Fruit fly (Drosophila melanogaster) Kc167 (cell line): ENCODE results near the gene slp2.

Experiments used
- Myc ChIP-seq: fragments of >200 bp; optimal IDR thresholded peaks from 2 replicates; lab custom pipeline; 2017; ENCODE audit warnings: missing external identifiers
- Sin3A ChIP-seq: fragments of >200 bp; optimal IDR thresholded peaks from 2 replicates; lab custom pipeline; 2018; ENCODE audit warnings: missing external identifiers
- h ChIP-seq: fragments of >200 bp; optimal IDR thresholded peaks from 3 replicates; lab custom pipeline; 2018; ENCODE audit warnings: missing external identifiers
- insv ChIP-seq: fragments of >200 bp; optimal IDR thresholded peaks from 3 replicates; lab custom pipeline; 2018; ENCODE audit warnings: missing external identifiers
- psq ChIP-seq: fragments of >200 bp; optimal IDR thresholded peaks from 2 replicates; lab custom pipeline; 2017; ENCODE audit warnings: missing external identifiers
- ttk ChIP-seq: sonication (Bioruptor generic); optimal IDR thresholded peaks from 2 replicates; lab custom pipeline; 2017; ENCODE audit warnings: missing external identifiers

Gene slp2

DNA sequence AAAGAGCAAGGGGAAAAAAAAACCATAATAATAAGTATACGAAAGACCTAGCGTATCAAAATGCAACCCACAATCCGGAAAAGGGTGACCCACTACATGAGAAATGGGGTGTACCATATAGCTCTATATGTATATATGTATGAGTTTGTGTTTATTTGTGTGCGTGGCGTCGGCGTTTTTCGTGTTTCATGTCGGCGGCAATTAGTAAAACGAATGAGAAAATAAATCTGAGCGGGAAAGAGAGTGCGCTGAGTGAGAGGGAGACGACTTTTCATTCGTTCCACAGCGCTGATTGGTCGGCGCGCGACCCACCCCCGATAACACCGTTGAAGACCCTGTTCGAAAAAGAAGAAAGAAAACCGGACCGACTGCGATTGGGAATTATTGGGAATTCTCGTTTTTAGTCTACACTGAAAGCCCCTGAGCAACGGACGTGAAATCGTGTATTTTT, at the start of gene slp2:
Gene slp2 (plus strand): TSS at position 401 of the 451 bp plus-strand sequence.
- no peak for TF ChIP-seq Myc
- no peak for TF ChIP-seq h
- TF ChIP-seq psq, result no peak
- no peak for TF ChIP-seq insv (lab: Kevin White, UChicago)
- TF ChIP-seq ttk (lab: Kevin White, UChicago), result no peak
- TF ChIP-seq Sin3A (lab: Kevin White, UChicago), result no peak

DNA sequence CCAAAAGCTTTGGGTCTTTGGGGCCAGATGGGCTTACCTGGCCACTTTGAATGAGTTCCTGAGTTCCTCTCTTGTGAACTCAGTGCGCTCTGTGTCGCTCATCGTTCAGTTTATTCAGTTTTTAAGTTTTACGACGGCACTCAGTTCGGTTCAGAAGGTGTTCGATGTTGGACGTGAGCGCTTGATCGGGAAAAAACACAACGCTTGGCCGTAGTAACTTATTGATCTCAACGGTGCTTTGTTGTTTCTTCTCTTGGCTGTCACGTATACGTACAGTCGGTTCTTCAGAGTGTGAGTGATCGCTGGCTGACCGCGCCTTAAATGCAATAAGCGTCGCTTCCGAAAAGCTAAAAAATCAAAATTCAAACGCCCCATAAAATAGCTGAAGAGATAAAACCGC, 49.6 kb upstream of the slp2 start, which contains the start of gene bark:
Gene bark (plus strand): TSS at position 140 of the 400 bp plus-strand sequence.
- TF ChIP-seq h (no peak), insv (lab: Kevin White, UChicago) (no peak), Sin3A (lab: Kevin White, UChicago) (no peak), Myc (no peak), ttk (lab: Kevin White, UChicago) (no peak)

DNA sequence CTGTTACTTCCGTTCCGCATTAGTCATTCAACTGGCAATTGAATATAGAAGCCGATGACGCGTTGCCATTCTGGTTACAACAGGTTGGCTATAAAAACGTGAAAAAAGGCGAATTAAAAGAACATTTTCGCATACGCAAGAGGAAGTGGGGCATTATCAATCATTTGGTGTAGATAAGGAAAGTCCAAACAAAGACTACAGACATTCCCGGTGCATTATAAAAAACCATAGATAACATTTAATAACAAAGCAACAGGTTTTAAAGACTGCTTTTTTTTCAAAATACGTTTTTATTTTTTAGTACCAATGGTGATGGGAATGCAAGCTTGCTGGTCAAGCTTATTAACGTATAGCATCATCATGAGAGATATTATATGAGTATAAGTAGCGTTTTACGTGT, 48.5 kb upstream of the slp2 start:
- TF ChIP-seq h (no peak), ttk (lab: Kevin White, UChicago) (no peak), Sin3A (lab: Kevin White, UChicago) (no peak), insv (lab: Kevin White, UChicago) (no peak), Myc (no peak), psq (no peak)

DNA sequence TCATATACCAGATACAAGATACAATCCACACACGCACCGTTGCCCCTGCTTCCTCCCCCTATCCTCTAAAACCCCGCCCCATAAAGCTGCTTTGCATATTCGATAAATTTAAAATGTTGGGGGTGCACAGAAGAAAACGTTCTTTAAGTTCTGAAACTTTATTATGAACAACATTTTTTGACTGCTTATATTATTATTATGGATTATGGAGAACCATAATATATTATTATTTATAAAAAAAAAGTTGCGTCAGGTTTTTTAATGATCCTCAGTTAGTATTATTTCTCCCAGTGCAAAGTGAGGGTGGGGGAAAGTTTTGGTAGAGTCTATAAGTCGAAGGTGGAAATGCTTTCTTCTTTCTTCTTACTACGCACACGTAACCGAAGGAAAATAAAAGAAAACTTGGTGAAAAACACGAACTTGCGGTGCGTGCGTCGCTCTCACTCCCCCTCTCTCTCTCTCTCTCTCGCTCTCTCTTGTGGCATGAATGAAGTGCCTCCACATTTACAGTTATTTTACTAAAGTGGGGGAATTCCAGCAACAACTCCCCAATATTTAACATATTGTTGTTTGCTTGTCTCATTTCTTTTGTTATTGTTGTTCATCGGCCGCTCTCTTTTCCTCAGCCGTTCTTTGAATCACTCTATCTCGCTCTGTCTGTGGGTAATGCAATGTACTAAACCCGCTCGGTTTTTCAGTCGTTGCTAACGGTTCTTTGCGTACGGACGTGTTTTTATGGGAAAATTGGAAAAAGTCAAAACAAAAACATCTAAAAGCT, 47.2 kb upstream of the slp2 start:
- no peak for TF ChIP-seq ttk (lab: Kevin White, UChicago)
- no peak for TF ChIP-seq Myc
- no peak for TF ChIP-seq Sin3A (lab: Kevin White, UChicago)
- TF ChIP-seq insv (lab: Kevin White, UChicago), result no peak
- no peak for TF ChIP-seq psq
- no peak for TF ChIP-seq h

DNA sequence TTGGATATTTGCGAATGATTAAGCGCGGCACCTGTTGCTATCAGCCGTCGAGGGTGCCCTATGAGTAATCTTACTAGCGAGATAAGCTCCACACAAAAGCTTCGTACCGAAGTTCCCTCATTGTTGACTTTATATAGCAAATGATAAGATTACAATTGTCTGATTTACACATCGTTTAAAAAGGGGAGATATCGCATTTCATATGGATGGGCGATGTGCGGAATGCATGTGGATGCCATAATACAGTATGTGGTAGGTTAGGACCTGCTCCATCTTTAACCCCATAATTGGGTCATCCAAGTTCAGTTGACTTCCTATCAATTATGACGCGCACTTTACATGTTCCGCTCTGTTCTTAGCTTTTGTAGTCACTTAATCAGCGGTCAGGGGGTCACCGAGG, 45.0 kb upstream of the slp2 start:
- TF ChIP-seq psq (no peak), Sin3A (lab: Kevin White, UChicago) (no peak), h (no peak), insv (lab: Kevin White, UChicago) (no peak), ttk (lab: Kevin White, UChicago) (no peak), Myc (no peak)

DNA sequence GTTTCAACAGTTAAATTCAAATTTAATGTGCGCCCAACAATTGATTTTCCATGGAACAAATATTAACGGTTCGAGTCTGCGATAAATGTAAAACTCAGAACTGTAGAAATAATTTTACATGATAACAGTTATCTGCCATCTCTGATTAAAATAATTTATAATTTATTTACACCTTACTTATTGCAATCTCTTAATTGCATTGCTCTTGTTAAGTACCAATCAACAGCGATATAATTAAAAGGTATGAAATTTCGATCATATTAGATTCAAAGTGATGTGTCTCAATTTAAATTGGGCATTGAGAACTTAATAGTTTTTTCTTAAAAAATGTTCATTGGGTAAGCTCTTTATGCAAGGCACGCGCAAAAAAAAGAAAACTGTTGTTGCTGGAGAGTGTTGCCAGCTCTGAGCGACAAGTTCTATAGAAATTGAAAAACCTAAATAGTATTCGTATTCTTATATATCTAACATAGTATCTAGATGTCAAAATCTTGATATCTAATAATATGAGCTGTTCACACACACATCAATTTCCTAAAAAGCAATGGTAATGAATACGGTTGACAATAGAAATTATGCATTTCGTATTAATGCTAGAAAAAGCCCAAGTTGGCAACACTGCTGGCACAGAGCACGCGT, 33.7 kb upstream of the slp2 start:
- no peak for TF ChIP-seq psq
- no peak for TF ChIP-seq insv (lab: Kevin White, UChicago)
- TF ChIP-seq h, result no peak
- TF ChIP-seq Myc, result no peak
- TF ChIP-seq ttk (lab: Kevin White, UChicago), result no peak
- no peak for TF ChIP-seq Sin3A (lab: Kevin White, UChicago)

DNA sequence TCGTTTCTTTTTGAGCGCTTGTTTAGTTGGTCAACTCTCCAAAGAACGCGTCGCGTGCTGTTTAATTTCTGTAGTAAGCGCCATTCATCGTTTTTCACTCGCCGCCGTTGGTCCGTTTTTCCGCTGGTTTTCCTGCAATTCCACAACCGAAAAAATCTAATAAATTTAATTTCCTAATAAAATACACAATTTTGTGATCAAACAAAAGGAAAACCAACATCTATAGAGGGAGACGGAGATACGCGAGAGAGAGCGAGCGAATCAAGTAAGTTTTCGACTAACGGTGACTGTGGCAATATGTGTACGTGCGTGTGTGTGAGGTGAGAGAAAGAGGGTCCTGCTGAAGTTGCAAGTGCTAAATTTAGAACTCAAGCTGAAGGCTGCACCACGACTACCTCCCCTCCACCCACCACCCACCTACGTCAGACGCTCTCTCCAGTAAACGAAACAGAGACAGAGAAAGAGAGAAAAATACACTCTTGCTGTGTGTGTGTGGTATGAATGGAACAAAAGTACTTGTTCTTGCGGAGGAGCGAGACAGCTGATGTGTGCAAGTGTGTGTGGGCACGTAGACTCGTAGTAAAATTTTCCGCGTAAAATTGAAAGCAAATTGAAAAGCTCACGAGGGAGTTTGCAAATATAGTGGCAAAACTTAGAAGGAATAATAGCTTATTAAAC, 33.0 kb upstream of the slp2 start, which contains the start of gene Reph:
Gene Reph (plus strand): TSS at position 80 of the 678 bp plus-strand sequence.
- TF ChIP-seq Myc (no peak), ttk (lab: Kevin White, UChicago) (no peak), h (no peak), Sin3A (lab: Kevin White, UChicago) (no peak), psq (no peak), insv (lab: Kevin White, UChicago) (no peak)

DNA sequence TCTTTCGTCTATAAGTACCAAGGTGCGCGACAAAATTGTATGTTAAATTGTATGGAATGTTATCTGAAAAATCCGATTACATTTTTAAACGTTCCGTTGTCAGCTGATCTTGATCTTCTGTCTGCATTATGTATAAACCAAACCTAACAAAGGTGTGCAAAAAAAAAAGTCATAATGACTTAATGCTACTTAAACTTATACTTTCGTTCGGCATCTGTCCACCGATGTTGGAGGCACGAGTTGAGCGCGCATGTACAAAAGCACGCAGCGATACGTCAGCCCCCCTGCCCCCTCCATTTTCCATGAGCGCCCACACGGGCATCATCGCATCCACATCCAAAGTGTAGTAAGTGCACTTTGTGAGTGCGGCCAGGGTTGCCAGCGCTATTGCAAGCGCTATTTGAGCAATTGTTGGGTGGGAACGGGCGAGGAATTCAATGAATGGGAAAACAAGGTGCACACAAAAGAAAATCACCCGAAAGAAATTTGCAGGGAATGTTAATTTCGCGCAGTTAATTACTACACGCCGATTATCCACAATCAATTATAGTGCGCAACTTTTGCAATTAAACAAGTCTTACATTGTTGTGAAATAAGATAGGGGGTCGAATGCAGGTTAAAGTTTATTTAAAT, 31.9 kb upstream of the slp2 start:
- no peak for TF ChIP-seq Myc
- TF ChIP-seq Sin3A (lab: Kevin White, UChicago), result no peak
- no peak for TF ChIP-seq ttk (lab: Kevin White, UChicago)
- no peak for TF ChIP-seq insv (lab: Kevin White, UChicago)
- TF ChIP-seq h, result no peak
- TF ChIP-seq psq, result no peak

DNA sequence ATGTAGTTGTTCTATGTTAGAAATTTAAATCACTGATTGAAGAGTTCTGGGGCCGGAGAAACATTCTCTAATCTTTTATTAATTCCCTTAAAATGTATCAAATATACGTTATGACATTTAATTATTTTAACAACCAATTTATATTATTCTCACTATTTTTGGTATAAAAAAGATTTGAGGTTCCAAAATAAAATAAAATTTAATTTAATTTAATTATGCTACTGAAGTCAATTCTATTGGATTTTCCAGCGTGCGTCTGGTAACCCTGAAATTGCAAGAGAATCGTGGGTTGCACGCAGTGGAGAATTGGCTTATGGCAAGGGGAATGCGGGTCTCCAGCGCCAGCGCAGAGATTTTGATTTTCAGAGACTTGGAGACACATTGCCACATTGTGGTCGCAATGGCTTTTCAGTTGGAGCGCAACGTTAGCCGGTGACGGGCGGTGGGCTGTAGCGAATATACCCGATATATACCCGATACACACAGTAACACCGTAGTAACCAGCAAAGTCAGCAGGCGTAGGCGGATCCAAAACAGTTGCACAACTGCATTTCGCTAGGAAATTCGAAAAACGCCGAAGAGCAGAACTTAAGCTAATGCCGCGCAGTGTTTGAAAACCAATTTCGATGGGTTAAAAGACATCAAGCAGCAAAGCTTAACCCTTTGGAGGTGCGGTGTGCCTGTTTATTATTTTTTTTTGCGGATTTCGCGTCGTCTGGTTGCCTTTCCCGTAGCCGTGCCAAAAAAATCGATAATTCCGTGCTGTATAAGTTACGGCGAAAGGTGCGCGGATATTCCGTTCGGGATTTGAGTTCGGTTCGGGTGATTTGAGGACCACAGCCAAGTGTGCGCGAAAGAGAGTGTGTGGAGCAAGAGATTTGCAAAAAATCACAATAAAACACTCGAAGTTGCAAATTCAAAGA, 31.1 kb upstream of the slp2 start:
- TF ChIP-seq insv (lab: Kevin White, UChicago), result no peak
- no peak for TF ChIP-seq Myc
- no peak for TF ChIP-seq psq
- no peak for TF ChIP-seq Sin3A (lab: Kevin White, UChicago)
- TF ChIP-seq h, result no peak
- no peak for TF ChIP-seq ttk (lab: Kevin White, UChicago)

DNA sequence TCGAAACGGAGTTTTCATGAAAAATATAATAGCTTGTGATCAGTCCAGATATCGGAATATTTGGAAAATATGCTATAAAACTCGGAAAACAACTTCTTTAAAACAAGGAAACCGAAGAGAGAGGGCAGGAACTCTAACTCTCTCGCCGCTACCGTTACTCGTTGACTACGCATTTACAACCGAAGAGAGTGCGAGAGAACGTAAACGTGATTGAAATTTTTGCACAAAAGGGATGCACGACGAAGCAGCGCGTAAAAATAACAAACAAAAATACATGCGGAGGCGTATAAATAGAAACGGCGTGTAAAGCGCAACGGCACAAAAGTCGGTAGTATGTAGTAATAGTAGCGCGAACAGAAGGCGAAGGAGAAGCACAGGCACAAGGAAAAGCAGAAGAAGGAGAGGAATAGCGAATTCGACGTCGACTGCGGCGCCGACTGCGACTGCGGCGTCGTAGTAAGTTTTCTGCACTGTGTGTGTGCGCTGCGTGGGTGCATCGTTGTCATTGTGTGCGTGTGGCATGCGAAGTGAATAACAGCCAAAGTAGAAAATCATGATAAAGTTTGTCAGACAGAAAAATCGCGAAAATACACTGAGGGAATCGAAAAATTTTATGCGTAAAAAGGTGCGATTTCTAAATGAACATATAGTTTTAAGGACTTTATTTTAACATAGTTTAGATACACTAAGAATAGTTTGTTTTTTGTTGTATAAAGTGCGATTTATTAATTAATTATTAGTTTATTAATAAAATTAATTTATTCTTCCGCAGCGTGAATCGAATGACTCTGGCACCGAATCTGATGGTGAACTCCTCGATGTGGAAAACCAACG, 30.2 kb upstream of the slp2 start:
- TF ChIP-seq Myc (no peak), Sin3A (lab: Kevin White, UChicago) (no peak), psq (no peak), ttk (lab: Kevin White, UChicago) (no peak), insv (lab: Kevin White, UChicago) (no peak), h (no peak)
